Worm (Caenorhabditis elegans): ENCODE results near the gene ehn-3.
"Not testable (repeated sequence)": the region's sequence is repeated elsewhere in the genome, so short reads cannot be mapped to it uniquely, and the experiment has no call there.

DNA sequence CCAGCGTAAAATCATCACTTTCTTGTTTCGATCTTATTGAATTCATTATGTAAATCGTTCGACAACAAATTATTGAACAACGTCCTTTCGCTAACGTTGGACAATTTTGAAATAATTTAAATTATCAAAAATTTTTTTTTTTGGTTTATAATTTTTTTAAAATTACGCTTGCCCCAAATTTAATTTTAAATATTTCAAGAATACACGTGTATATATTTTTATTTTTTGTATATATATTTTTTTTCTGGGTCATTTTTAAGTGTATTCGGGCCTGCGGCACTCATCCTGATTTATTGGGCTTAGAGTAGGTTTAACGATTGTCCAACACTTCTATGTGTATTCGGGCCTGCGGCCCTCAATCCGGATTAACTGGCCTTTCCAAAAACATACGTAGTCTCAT lies 45.4 kb upstream of the ehn-3 start, which contains the start of gene Y52D5A.2:
- not testable (repeated sequence) for TF ChIP-seq him-1, dao-5, W03F9.2 (tag; optimal IDR thresholded peaks at IDR 0.05)
